Fruit fly (Drosophila melanogaster) whole organism, prepupa: ENCODE data around the gene CG31528.

Experiments
- CG11902 ChIP-seq: fragments of 200-800 bp; sonication (Bioruptor generic); optimal IDR thresholded peaks from 3 replicates; lab custom pipeline; 2016; ENCODE audit warnings: missing biosample characterization, missing genetic modification characterization
- CG1621 ChIP-seq: fragments of 200-800 bp; sonication (Bioruptor generic); optimal IDR thresholded peaks from 3 replicates; lab custom pipeline; 2018; ENCODE audit warnings: missing biosample characterization, mild to moderate bottlenecking, missing genetic modification characterization
- CG9139 ChIP-seq: fragments of 200-800 bp; sonication (Bioruptor generic); optimal IDR thresholded peaks from 3 replicates; lab custom pipeline; 2017; ENCODE audit warnings: missing biosample characterization, mild to moderate bottlenecking, missing genetic modification characterization
- Eip78C ChIP-seq: fragments of 200-800 bp; sonication (Bioruptor generic); peaks from one replicate; lab custom pipeline; 2016; ENCODE audit warnings: missing biosample characterization, missing genetic modification characterization
- Lpt ChIP-seq: fragments of 200-800 bp; sonication (Bioruptor generic); optimal IDR thresholded peaks from 3 replicates; lab custom pipeline; 2016; ENCODE audit warnings: missing biosample characterization, missing genetic modification characterization
- achi ChIP-seq: fragments of 200-800 bp; sonication (Bioruptor generic); optimal IDR thresholded peaks from 3 replicates; lab custom pipeline; 2016; ENCODE audit warnings: missing biosample characterization, missing genetic modification characterization
- fd85E ChIP-seq: fragments of 200-800 bp; sonication (Bioruptor generic); optimal IDR thresholded peaks from 3 replicates; lab custom pipeline; 2016; ENCODE audit warnings: missing biosample characterization, missing genetic modification characterization
- fkh ChIP-seq: fragments of 200-800 bp; sonication (Bioruptor generic); optimal IDR thresholded peaks from 3 replicates; lab custom pipeline; 2017; ENCODE audit warnings: missing biosample characterization, mild to moderate bottlenecking, missing genetic modification characterization, moderate library complexity
- net ChIP-seq: fragments of 200-800 bp; sonication (Bioruptor generic); optimal IDR thresholded peaks from 3 replicates; lab custom pipeline; 2016; ENCODE audit warnings: missing biosample characterization, missing genetic modification characterization
- topi ChIP-seq: fragments of 200-800 bp; sonication (Bioruptor generic); optimal IDR thresholded peaks from 3 replicates; lab custom pipeline; 2016; ENCODE audit warnings: missing biosample characterization, missing genetic modification characterization

CG31528 gene

DNA sequence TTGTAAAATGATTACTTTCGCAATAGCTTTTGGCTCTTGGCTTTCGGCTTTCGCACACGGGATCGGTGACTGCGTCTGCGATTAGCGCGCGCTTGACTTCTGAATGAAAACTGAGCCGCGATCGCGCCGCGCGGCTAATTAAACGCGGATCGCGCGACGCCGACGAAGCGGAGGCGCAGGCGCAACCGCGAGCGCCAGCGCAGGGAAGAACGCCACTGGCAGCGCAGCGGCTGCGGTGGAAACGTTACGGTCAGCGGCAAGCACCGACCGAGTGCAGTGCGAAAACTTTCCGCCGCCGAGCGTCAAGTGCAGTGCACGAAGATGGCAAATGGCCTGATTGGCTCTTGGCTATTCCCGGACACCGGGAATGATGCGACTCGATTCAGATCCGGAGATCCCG, 46.5 kb downstream of the CG31528 start, which contains the start of gene CG31522:
CG31522 (minus strand) TSS at position 101 of the 400 bp plus-strand sequence.
- TF ChIP-seq CG1621 (tag; lab: Kevin White, UChicago) (peak; percentile 26), CG9139 (no peak), Eip78C (GFP tag; lab: Kevin White, UChicago) (peak; percentile 34), topi (no peak)

DNA sequence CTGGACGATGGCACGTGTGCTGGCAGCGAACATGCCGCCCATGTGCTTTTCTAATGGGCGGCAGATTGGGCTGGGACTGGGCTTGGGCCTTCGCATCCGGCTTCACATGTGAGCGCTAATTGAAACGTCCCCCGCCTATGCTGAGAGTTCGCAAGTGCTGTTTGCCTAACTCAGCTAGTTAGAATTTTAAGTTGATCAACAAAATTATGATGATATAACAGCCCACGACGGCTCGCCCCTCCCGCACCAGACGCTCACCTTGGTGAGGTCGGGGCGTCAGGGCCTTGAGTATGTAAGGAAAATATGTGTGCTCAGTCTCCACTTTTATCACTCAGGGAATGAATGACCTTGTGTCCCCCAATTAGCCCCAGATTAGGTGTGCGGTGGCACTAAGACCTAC, 50.7 kb downstream of the CG31528 start:
- peak; percentile 62 for TF ChIP-seq fkh
- TF ChIP-seq net (GFP tag; lab: Kevin White, UChicago) = no peak
- TF ChIP-seq fd85E = no peak
- TF ChIP-seq CG11902 (GFP tag; lab: Kevin White, UChicago) = no peak
- no peak for TF ChIP-seq achi (GFP tag; lab: Kevin White, UChicago)
- no peak for TF ChIP-seq Lpt
- no peak for TF ChIP-seq Eip78C (GFP tag; lab: Kevin White, UChicago)
- TF ChIP-seq, all 60 proteins: peak for 1
